Worm (Caenorhabditis elegans): ENCODE results near the gene E02C12.9.

ce11 chrV:9408869-9409268 lies 33.6 kb upstream of the E02C12.9 start:
- TF ChIP-seq rnt-1 (tag; optimal IDR thresholded peaks at IDR 0.05) = no peak
- TF ChIP-seq mab-9 (GFP tag; IDR thresholded peaks at IDR 0.05) = no peak
- no peak for TF ChIP-seq nhr-11 (tag; optimal IDR thresholded peaks at IDR 0.05)
- TF ChIP-seq efl-3 (GFP tag; optimal IDR thresholded peaks at IDR 0.05) = no peak
- TF ChIP-seq lin-35 (GFP tag; optimal IDR thresholded peaks at IDR 0.05) = no peak
- TF ChIP-seq unc-130 (tag; optimal IDR thresholded peaks at IDR 0.05) = no peak
- TF ChIP-seq blmp-1 (tag; optimal IDR thresholded peaks at IDR 0.05) = no peak
- TF ChIP-seq vab-15 (tag; optimal IDR thresholded peaks at IDR 0.05) = no peak
- TF ChIP-seq ztf-4 (tag; optimal IDR thresholded peaks at IDR 0.05) = no peak
- TF ChIP-seq ama-1 (optimal IDR thresholded peaks at IDR 0.05) = no peak
- no peak for TF ChIP-seq ztf-11 (tag; optimal IDR thresholded peaks at IDR 0.05)

Data from whole organism, L1 larva.